Fruit fly (Drosophila melanogaster) whole organism, embryonic: ENCODE results near the gene Nf-YC.

ENCODE experiments used
- Antp ChIP-seq: fragments of 200-800 bp; sonication (Bioruptor generic); optimal IDR thresholded peaks from 3 replicates; lab custom pipeline; 2016; ENCODE audit warnings: missing biosample characterization, missing genetic modification characterization
- CG10274 ChIP-seq: fragments of 200-800 bp; sonication (Bioruptor generic); optimal IDR thresholded peaks from 3 replicates; lab custom pipeline; 2017; ENCODE audit warnings: missing biosample characterization, mild to moderate bottlenecking, missing genetic modification characterization
- CG10979 ChIP-seq: fragments of 200-800 bp; sonication (Bioruptor generic); optimal IDR thresholded peaks from 2 replicates; lab custom pipeline; 2018; ENCODE audit warnings: missing biosample characterization, mild to moderate bottlenecking, missing genetic modification characterization, moderate library complexity
- CG1233 ChIP-seq: fragments of 200-800 bp; sonication (Bioruptor generic); optimal IDR thresholded peaks from 4 replicates; lab custom pipeline; 2018; ENCODE audit warnings: missing biosample characterization, mild to moderate bottlenecking, missing genetic modification characterization
- CG1529 ChIP-seq: fragments of 200-800 bp; sonication (Bioruptor generic); optimal IDR thresholded peaks from 3 replicates; lab custom pipeline; 2018; ENCODE audit warnings: missing biosample characterization, missing genetic modification characterization
- CG17385 ChIP-seq: fragments of 200-800 bp; sonication (Bioruptor generic); optimal IDR thresholded peaks from 3 replicates; lab custom pipeline; 2018; ENCODE audit warnings: missing biosample characterization, mild to moderate bottlenecking, missing genetic modification characterization
- CG2678 ChIP-seq: fragments of 200-800 bp; sonication (Bioruptor generic); optimal IDR thresholded peaks from 3 replicates; lab custom pipeline; 2019; ENCODE audit warnings: missing biosample characterization, mild to moderate bottlenecking, missing genetic modification characterization, moderate library complexity
- CG3407 ChIP-seq: fragments of 200-800 bp; sonication (Bioruptor generic); optimal IDR thresholded peaks from 2 replicates; lab custom pipeline; 2018; ENCODE audit warnings: missing biosample characterization, mild to moderate bottlenecking, missing genetic modification characterization
- CG3726 ChIP-seq: fragments of 200-800 bp; sonication (Bioruptor generic); IDR thresholded peaks from 3 replicates; pipeline ENCODE4, ENCODE4 v1.3.6; 2022; ENCODE audit warnings: missing biosample characterization, missing genetic modification characterization
- CG4424 ChIP-seq: fragments of 200-800 bp; sonication (Bioruptor generic); optimal IDR thresholded peaks from 3 replicates; lab custom pipeline; 2016; ENCODE audit warnings: missing biosample characterization, missing genetic modification characterization
- CG4617 ChIP-seq: fragments of 200-800 bp; sonication (Bioruptor generic); optimal IDR thresholded peaks from 3 replicates; lab custom pipeline; 2016; ENCODE audit warnings: missing biosample characterization, missing genetic modification characterization, borderline replicate concordance
- CG4820 ChIP-seq: fragments of 200-800 bp; sonication (Bioruptor generic); optimal IDR thresholded peaks from 3 replicates; lab custom pipeline; 2016; ENCODE audit warnings: missing biosample characterization, missing genetic modification characterization
- CG6683 ChIP-seq: fragments of 200-800 bp; sonication (Bioruptor generic); optimal IDR thresholded peaks from 2 replicates; lab custom pipeline; 2017; ENCODE audit warnings: missing biosample characterization, mild to moderate bottlenecking, missing genetic modification characterization, missing genetic modification reagents
- CG7372 ChIP-seq: fragments of 200-800 bp; sonication (Bioruptor generic); IDR thresholded peaks from 2 replicates; pipeline ENCODE4 v1.3.6; 2022; ENCODE audit warnings: missing biosample characterization, missing genetic modification characterization
- CG7786 ChIP-seq: fragments of 200-800 bp; sonication (Bioruptor generic); optimal IDR thresholded peaks from 2 replicates; lab custom pipeline; 2016; ENCODE audit warnings: missing biosample characterization, missing genetic modification characterization
- CG8765 ChIP-seq: fragments of 200-800 bp; sonication (Bioruptor generic); IDR thresholded peaks from 2 replicates; pipeline ENCODE4 v1.3.6; 2022; ENCODE audit warnings: missing biosample characterization, missing genetic modification characterization
- CG8944 ChIP-seq: fragments of 200-800 bp; sonication (Bioruptor generic); optimal IDR thresholded peaks from 3 replicates; lab custom pipeline; 2016; ENCODE audit warnings: missing biosample characterization, missing genetic modification characterization
- Chrac-16 ChIP-seq: fragments of 200-800 bp; sonication (Bioruptor generic); optimal IDR thresholded peaks from 3 replicates; lab custom pipeline; 2016; ENCODE audit warnings: missing biosample characterization, missing genetic modification characterization
- D ChIP-seq, 2 experiments: fragments of 200-800 bp in 1 of 2; fragments of >200 bp in 1 of 2; sonication (Bioruptor generic) in 1 of 2; optimal IDR thresholded peaks; 2 replicates in 1 of 2; 3 replicates in 1 of 2; lab custom pipeline; 2017; ENCODE audit warnings: mild to moderate bottlenecking in 1 of 2, missing biosample characterization in 1 of 2, missing genetic modification characterization in 1 of 2, missing genetic modification reagents in 1 of 2
- Gug ChIP-seq: fragments of 200-800 bp; sonication (Bioruptor generic); IDR thresholded peaks from 4 replicates; pipeline ENCODE4 v1.3.6; 2022; ENCODE audit warnings: missing biosample characterization, missing genetic modification characterization
- Hmr ChIP-seq: fragments of 200-800 bp; sonication (Bioruptor generic); optimal IDR thresholded peaks from 3 replicates; lab custom pipeline; 2017; ENCODE audit warnings: mild to moderate bottlenecking, missing biosample characterization, missing genetic modification reagents, missing genetic modification characterization
- Lhr ChIP-seq: fragments of 200-800 bp; sonication (Bioruptor generic); optimal IDR thresholded peaks from 3 replicates; lab custom pipeline; 2017; ENCODE audit warnings: mild to moderate bottlenecking, missing biosample characterization, missing genetic modification reagents, missing genetic modification characterization
- Meics ChIP-seq: fragments of 200-800 bp; sonication (Bioruptor generic); optimal IDR thresholded peaks from 2 replicates; lab custom pipeline; 2017; ENCODE audit warnings: missing biosample characterization, mild to moderate bottlenecking, missing genetic modification characterization
- Mes4 ChIP-seq: fragments of 200-800 bp; sonication (Bioruptor generic); optimal IDR thresholded peaks from 2 replicates; lab custom pipeline; 2016; ENCODE audit warnings: missing biosample characterization, missing genetic modification characterization
- Mrtf ChIP-seq: fragments of 200-800 bp; sonication (Bioruptor generic); IDR thresholded peaks from 3 replicates; pipeline ENCODE4 v1.3.6; 2022; ENCODE audit warnings: missing biosample characterization, missing genetic modification characterization
- Oaz ChIP-seq: fragments of 200-800 bp; sonication (Bioruptor generic); IDR thresholded peaks from 2 replicates; pipeline ENCODE4 v1.3.6; 2022; ENCODE audit warnings: missing biosample characterization, missing genetic modification characterization
- Side ChIP-seq: fragments of 200-800 bp; sonication (Bioruptor generic); optimal IDR thresholded peaks from 2 replicates; lab custom pipeline; 2016; ENCODE audit warnings: missing biosample characterization, missing genetic modification characterization
- Spps ChIP-seq: fragments of 200-800 bp; sonication (Bioruptor generic); optimal IDR thresholded peaks from 2 replicates; lab custom pipeline; 2018; ENCODE audit warnings: missing biosample characterization, mild to moderate bottlenecking, missing genetic modification characterization
- Sry-β ChIP-seq: fragments of 200-800 bp; sonication (Bioruptor generic); optimal IDR thresholded peaks from 2 replicates; lab custom pipeline; 2018; ENCODE audit warnings: missing biosample characterization, mild to moderate bottlenecking, missing genetic modification characterization, moderate library complexity
- TFAM ChIP-seq: fragments of 200-800 bp; sonication (Bioruptor generic); optimal IDR thresholded peaks from 2 replicates; lab custom pipeline; 2017; ENCODE audit warnings: missing biosample characterization, missing genetic modification characterization, inconsistent platforms
- ash1 ChIP-seq: fragments of 200-800 bp; sonication (Bioruptor generic); optimal IDR thresholded peaks from 2 replicates; lab custom pipeline; 2018; ENCODE audit warnings: missing biosample characterization, mild to moderate bottlenecking, missing genetic modification characterization
- bigmax ChIP-seq: fragments of 200-800 bp; sonication (Bioruptor generic); optimal IDR thresholded peaks from 2 replicates; lab custom pipeline; 2018; ENCODE audit warnings: missing biosample characterization, mild to moderate bottlenecking, missing genetic modification characterization
- dpn ChIP-seq, 2 experiments: fragments of 200-800 bp; sonication (Bioruptor generic); optimal IDR thresholded peaks; 3 replicates each; lab custom pipeline; 2016; ENCODE audit warnings: missing biosample characterization in 2 of 2, missing genetic modification characterization in 2 of 2
- fd102C ChIP-seq: fragments of 200-800 bp; sonication (Bioruptor generic); optimal IDR thresholded peaks from 2 replicates; lab custom pipeline; 2018; ENCODE audit warnings: missing biosample characterization, mild to moderate bottlenecking, missing genetic modification characterization, moderate library complexity
- fd96Cb ChIP-seq: fragments of 200-800 bp; sonication (Bioruptor generic); optimal IDR thresholded peaks from 2 replicates; lab custom pipeline; 2018; ENCODE audit warnings: missing biosample characterization, mild to moderate bottlenecking, missing genetic modification characterization, moderate library complexity
- ftz-f1 ChIP-seq: fragments of 200-800 bp; sonication (Bioruptor generic); optimal IDR thresholded peaks from 2 replicates; lab custom pipeline; 2016; ENCODE audit warnings: missing biosample characterization, missing genetic modification characterization
- gsb ChIP-seq: fragments of 200-800 bp; sonication (Bioruptor generic); IDR thresholded peaks from 2 replicates; pipeline ENCODE4 v1.3.6; 2022; ENCODE audit warnings: missing biosample characterization, missing genetic modification characterization
- inv ChIP-seq: fragments of 200-800 bp; sonication (Bioruptor generic); IDR thresholded peaks from 2 replicates; pipeline ENCODE4 v1.3.6; 2022; ENCODE audit warnings: missing biosample characterization, missing genetic modification characterization; ENCODE audit not compliant: partially characterized antibody
- kah ChIP-seq: fragments of 200-800 bp; sonication (Bioruptor generic); optimal IDR thresholded peaks from 2 replicates; lab custom pipeline; 2018; ENCODE audit warnings: missing biosample characterization, mild to moderate bottlenecking, missing genetic modification characterization
- lola ChIP-seq, 3 experiments: fragments of >200 bp in 2 of 3; fragments of 200-800 bp in 1 of 3; sonication (Bioruptor generic) in 1 of 3; optimal IDR thresholded peaks; 2 replicates each; lab custom pipeline; 2017 to 2019; ENCODE audit warnings: missing biosample characterization in 3 of 3, missing genetic modification characterization in 3 of 3, mild to moderate bottlenecking in 1 of 3, moderate library complexity in 1 of 3
- nmo ChIP-seq: fragments of 200-800 bp; sonication (Bioruptor generic); optimal IDR thresholded peaks from 2 replicates; lab custom pipeline; 2018; ENCODE audit warnings: missing biosample characterization, mild to moderate bottlenecking, missing genetic modification characterization, moderate library complexity
- pnt ChIP-seq: fragments of 200-800 bp; sonication (Bioruptor generic); optimal IDR thresholded peaks from 3 replicates; lab custom pipeline; 2016; ENCODE audit warnings: missing biosample characterization, missing genetic modification characterization
- row ChIP-seq: fragments of 200-800 bp; sonication (Bioruptor generic); IDR thresholded peaks from 3 replicates; pipeline ENCODE4 v1.3.6; 2022; ENCODE audit warnings: missing biosample characterization, missing genetic modification characterization
- scrt ChIP-seq: fragments of 200-800 bp; sonication (Bioruptor generic); optimal IDR thresholded peaks from 2 replicates; lab custom pipeline; 2018; ENCODE audit warnings: missing biosample characterization, mild to moderate bottlenecking, missing genetic modification characterization, moderate library complexity
- sug ChIP-seq: fragments of 200-800 bp; optimal IDR thresholded peaks from 2 replicates; lab custom pipeline; 2019; ENCODE audit warnings: missing biosample characterization, mild to moderate bottlenecking, missing genetic modification characterization, moderate library complexity
- zen2 ChIP-seq: fragments of 200-800 bp; sonication (Bioruptor generic); IDR thresholded peaks from 3 replicates; pipeline ENCODE4 v1.3.6; 2022; ENCODE audit warnings: missing biosample characterization, missing genetic modification characterization; ENCODE audit not compliant: partially characterized antibody
- zf30C ChIP-seq: fragments of 200-800 bp; sonication (Bioruptor generic); optimal IDR thresholded peaks from 3 replicates; lab custom pipeline; 2018; ENCODE audit warnings: missing biosample characterization, mild to moderate bottlenecking, missing genetic modification characterization

The Nf-YC gene

dm6 chrX:6849178-6849956 lies 28.6 kb upstream of the Nf-YC start, which contains the start of the genes Cht11 and CG4558 (continued):
- TF ChIP-seq CG1233 (GFP tag; lab: Kevin White, UChicago) (peak; percentile 76), sug (tag; lab: Kevin White, UChicago) (peak; percentile 85), CG4424 (peak; percentile 75), CG4617 (peak; percentile 80), dpn (GFP tag; optimal IDR thresholded peaks at IDR 0.05; lab: Kevin White, UChicago) (peak; percentile 63 to 82), CG1529 (GFP tag; lab: Kevin White, UChicago) (peak; percentile 51), CG8765 (GFP tag; lab: Robert Waterston, UW) (peak; percentile 77), Mes4 (GFP tag; lab: Kevin White, UChicago) (peak; percentile 34), CG10274 (GFP tag; lab: Kevin White, UChicago) (peak; percentile 26), Meics (GFP tag; lab: Kevin White, UChicago) (peak; percentile 75), Gug (GFP tag; lab: Robert Waterston, UW) (peak; percentile 72), Lhr (peak; percentile 36), Sry-β (GFP tag; lab: Kevin White, UChicago) (peak; percentile 4), D (optimal IDR thresholded peaks at IDR 0.05; lab: Kevin White, UChicago) (no peak), D (GFP tag; optimal IDR thresholded peaks at IDR 0.05; lab: Kevin White, UChicago) (peak; percentile 81), Spps (peak; percentile 64), row (GFP tag; lab: Robert Waterston, UW) (peak; percentile 96), CG7786 (GFP tag; lab: Kevin White, UChicago) (peak; percentile 58), CG4820 (peak; percentile 62), TFAM (no peak), Oaz (GFP tag; lab: Robert Waterston, UW) (peak; percentile 50; the same call in 1 of the 2 replicates), Side (GFP tag; lab: Kevin White, UChicago) (peak; percentile 16), pnt (peak; percentile 52), kah (GFP tag; lab: Kevin White, UChicago) (peak; percentile 33), Antp (GFP tag; lab: Kevin White, UChicago) (peak; percentile 25), CG10979 (tag; lab: Kevin White, UChicago) (peak; percentile 77), Mrtf (GFP tag; lab: Robert Waterston, UW) (peak; percentile 76; the same call in 2 of the 3 replicates), CG3407 (GFP tag; lab: Kevin White, UChicago) (peak; percentile 41), fd96Cb (tag; lab: Kevin White, UChicago) (peak; percentile 71), gsb (GFP tag; lab: Robert Waterston, UW) (peak; percentile 51; the same call in 1 of the 2 replicates), CG17385 (GFP tag; lab: Kevin White, UChicago) (peak; percentile 77), lola (GFP tag; optimal IDR thresholded peaks at IDR 0.05; lab: Kevin White, UChicago) (peak in 1 of 3 experiments; percentile 74), CG6683 (peak; percentile 22), scrt (GFP tag; lab: Kevin White, UChicago) (peak; percentile 58), CG2678 (peak; percentile 88), fd102C (GFP tag; lab: Kevin White, UChicago) (no peak), CG8944 (GFP tag; lab: Kevin White, UChicago) (peak; percentile 47), Chrac-16 (GFP tag; lab: Kevin White, UChicago) (peak; percentile 81), CG3726 (GFP tag; lab: Robert Waterston, UW) (peak; percentile 61; the same call in 2 of the 3 replicates), bigmax (GFP tag; lab: Kevin White, UChicago) (no peak), ftz-f1 (GFP tag; lab: Kevin White, UChicago) (no peak), zf30C (GFP tag; lab: Kevin White, UChicago) (no peak), ash1 (GFP tag; lab: Kevin White, UChicago) (no peak), zen2 (GFP tag; lab: Robert Waterston, UW) (no peak; the same call in 2 of the 3 replicates), inv (GFP tag; lab: Robert Waterston, UW) (0 out of 2 replicates have a peak, but pooled peaks have one; percentile 38), Hmr (GFP tag; lab: Kevin White, UChicago) (peak; percentile 83), CG7372 (GFP tag; lab: Robert Waterston, UW) (peak; percentile 84), nmo (GFP tag; lab: Kevin White, UChicago) (peak; percentile 86)
